Worm (Caenorhabditis elegans) whole organism, L1 larva: ENCODE results near the gene C06H5.14.
"Not testable (repeated sequence)": the region's sequence is repeated elsewhere in the genome, so short reads cannot be mapped to it uniquely, and the experiment has no call there.

Source experiments
- C16A3.4 ChIP-seq: fragments of 150-350 bp; optimal IDR thresholded peaks from 2 replicates; lab custom pipeline; 2014; ENCODE audit warnings: missing biosample characterization, missing genetic modification characterization
- C34B4.2 ChIP-seq: sonication (generic microtip); optimal IDR thresholded peaks from 2 replicates; lab custom pipeline; 2017; ENCODE audit warnings: mild to moderate bottlenecking, missing genetic modification characterization, missing compliant biosample characterization
- Y116A8C.19 ChIP-seq: sonication (generic microtip); optimal IDR thresholded peaks from 2 replicates; lab custom pipeline; 2016; ENCODE audit warnings: missing compliant biosample characterization, missing genetic modification characterization, borderline replicate concordance
- aly-2 ChIP-seq: fragments of 150-350 bp; optimal IDR thresholded peaks from 2 replicates; lab custom pipeline; 2014; ENCODE audit warnings: missing biosample characterization, missing genetic modification characterization
- ama-1 ChIP-seq: fragments of 150-350 bp; optimal IDR thresholded peaks from 2 replicates; lab custom pipeline; 2014
- blmp-1 ChIP-seq: fragments of 150-350 bp; optimal IDR thresholded peaks from 2 replicates; lab custom pipeline; 2014; ENCODE audit warnings: missing biosample characterization, missing genetic modification characterization
- ceh-63 ChIP-seq: fragments of 200-800 bp; sonication (Bioruptor generic); optimal IDR thresholded peaks from 2 replicates; lab custom pipeline; 2018; ENCODE audit warnings: mild to moderate bottlenecking, missing genetic modification characterization, missing compliant biosample characterization
- ceh-82 ChIP-seq, 3 experiments: fragments of 150-350 bp in 1 of 3; sonication (generic microtip) in 2 of 3; optimal IDR thresholded peaks; 2 replicates each; lab custom pipeline; 2014 to 2017; ENCODE audit warnings: missing biosample characterization in 3 of 3, missing genetic modification characterization in 3 of 3
- dpl-1 ChIP-seq, 3 experiments: fragments of 150-350 bp in 2 of 3; sonication (generic microtip) in 1 of 3; optimal IDR thresholded peaks; 2 replicates each; lab custom pipeline; 2014 to 2017; ENCODE audit warnings: missing biosample characterization in 3 of 3, missing genetic modification characterization in 3 of 3, missing genetic modification reagents in 3 of 3
- efl-1 ChIP-seq, 4 experiments: fragments of 150-350 bp; optimal IDR thresholded peaks in 3 of 4; peaks in 1 of 4; 1 replicate in 1 of 4; 2 replicates in 3 of 4; lab custom pipeline; 2014; ENCODE audit warnings: missing biosample characterization in 2 of 4, missing genetic modification characterization in 2 of 4, missing genetic modification reagents in 2 of 4
- egl-13 ChIP-seq: sonication (generic microtip); optimal IDR thresholded peaks from 2 replicates; lab custom pipeline; 2016; ENCODE audit warnings: missing genotype, missing genetic modification reagents, missing genetic modification characterization, missing compliant biosample characterization
- ets-5 ChIP-seq: fragments of 200-800 bp; sonication (Bioruptor generic); IDR thresholded peaks from 2 replicates; pipeline ENCODE4 v1.3.6; 2022; ENCODE audit warnings: missing genetic modification characterization, missing compliant biosample characterization
- fkh-10 ChIP-seq: sonication (generic microtip); optimal IDR thresholded peaks from 2 replicates; lab custom pipeline; 2017; ENCODE audit warnings: missing biosample characterization, missing genetic modification reagents, missing genetic modification characterization
- fkh-4 ChIP-seq: sonication (generic microtip); optimal IDR thresholded peaks from 2 replicates; lab custom pipeline; 2016; ENCODE audit warnings: missing compliant biosample characterization, missing genetic modification characterization, borderline replicate concordance
- fos-1 ChIP-seq: fragments of 150-350 bp; optimal IDR thresholded peaks from 2 replicates; lab custom pipeline; 2014; ENCODE audit warnings: missing biosample characterization, missing genetic modification characterization
- grh-1 ChIP-seq: fragments of 200-800 bp; sonication (Bioruptor generic); IDR thresholded peaks from 2 replicates; pipeline ENCODE4 v1.3.6; 2022; ENCODE audit warnings: missing genetic modification reagents, missing genetic modification characterization, missing compliant biosample characterization
- hlh-17 ChIP-seq: fragments of 200-800 bp; sonication (Bioruptor generic); optimal IDR thresholded peaks from 2 replicates; lab custom pipeline; 2018; ENCODE audit warnings: missing genetic modification characterization, mild to moderate bottlenecking, missing compliant biosample characterization, moderate library complexity, borderline replicate concordance
- hpl-2 ChIP-seq: fragments of 150-350 bp; optimal IDR thresholded peaks from 2 replicates; lab custom pipeline; 2014; ENCODE audit warnings: missing biosample characterization, missing genetic modification reagents, missing genetic modification characterization
- jun-1 ChIP-seq: fragments of 150-350 bp; optimal IDR thresholded peaks from 2 replicates; lab custom pipeline; 2014; ENCODE audit warnings: missing biosample characterization, missing genetic modification reagents, missing genetic modification characterization
- lin-15B ChIP-seq: fragments of 150-350 bp; sonication (generic microtip); optimal IDR thresholded peaks from 3 replicates; lab custom pipeline; 2014; ENCODE audit warnings: missing biosample characterization, missing genetic modification characterization
- lin-35 ChIP-seq, 2 experiments: fragments of 150-350 bp; optimal IDR thresholded peaks; 2 replicates each; lab custom pipeline; 2014; ENCODE audit warnings: missing biosample characterization in 2 of 2, missing genetic modification characterization in 2 of 2, missing genetic modification reagents in 2 of 2
- lir-3 ChIP-seq: sonication (generic microtip); optimal IDR thresholded peaks from 2 replicates; lab custom pipeline; 2016; ENCODE audit warnings: mild to moderate bottlenecking, missing genetic modification characterization, moderate library complexity, missing compliant biosample characterization; ENCODE audit not compliant: poor library complexity
- lsy-2 ChIP-seq, 2 experiments: fragments of 150-350 bp; optimal IDR thresholded peaks; 2 replicates each; lab custom pipeline; 2014; ENCODE audit warnings: missing biosample characterization in 2 of 2, missing genetic modification characterization in 2 of 2
- mab-9 ChIP-seq: fragments of 200-800 bp; sonication (Bioruptor generic); IDR thresholded peaks from 2 replicates; pipeline ENCODE4 v1.3.6; 2022; ENCODE audit warnings: missing genetic modification reagents, missing genetic modification characterization, missing compliant biosample characterization
- mdl-1 ChIP-seq, 2 experiments: fragments of 150-350 bp; optimal IDR thresholded peaks; 2 replicates each; lab custom pipeline; 2014 to 2017; ENCODE audit warnings: missing biosample characterization in 2 of 2, missing genetic modification characterization in 2 of 2, inconsistent platforms in 1 of 2
- mef-2 ChIP-seq: fragments of 150-350 bp; optimal IDR thresholded peaks from 2 replicates; lab custom pipeline; 2014; ENCODE audit warnings: missing biosample characterization, missing genetic modification characterization
- mep-1 ChIP-seq: fragments of 150-350 bp; optimal IDR thresholded peaks from 2 replicates; lab custom pipeline; 2014; ENCODE audit warnings: missing biosample characterization, missing genetic modification characterization
- nhr-20 ChIP-seq: sonication (generic microtip); optimal IDR thresholded peaks from 2 replicates; lab custom pipeline; 2016; ENCODE audit warnings: mild to moderate bottlenecking, missing genetic modification characterization, missing compliant biosample characterization
- nhr-28 ChIP-seq: fragments of 150-350 bp; optimal IDR thresholded peaks from 2 replicates; lab custom pipeline; 2014; ENCODE audit warnings: missing biosample characterization, missing genetic modification characterization
- nhr-47 ChIP-seq: sonication (generic microtip); optimal IDR thresholded peaks from 2 replicates; lab custom pipeline; 2016; ENCODE audit warnings: mild to moderate bottlenecking, missing genetic modification characterization, moderate library complexity, missing compliant biosample characterization
- nhr-76 ChIP-seq: sonication (generic microtip); optimal IDR thresholded peaks from 2 replicates; lab custom pipeline; 2017; ENCODE audit warnings: missing biosample characterization, missing genetic modification characterization
- nhr-85 ChIP-seq: sonication (generic microtip); peaks from one replicate; lab custom pipeline; 2016; ENCODE audit warnings: missing genetic modification characterization, inconsistent platforms, missing compliant biosample characterization
- nhr-90 ChIP-seq: sonication (generic microtip); optimal IDR thresholded peaks from 2 replicates; lab custom pipeline; 2016; ENCODE audit warnings: mild to moderate bottlenecking, missing genetic modification characterization, missing compliant biosample characterization; ENCODE audit not compliant: poor library complexity
- pag-3 ChIP-seq: sonication (generic microtip); optimal IDR thresholded peaks from 2 replicates; lab custom pipeline; 2017; ENCODE audit warnings: missing genetic modification characterization, mild to moderate bottlenecking, missing compliant biosample characterization, antibody characterized with exemption, borderline replicate concordance; ENCODE audit not compliant: insufficient read depth
- pax-3 ChIP-seq: fragments of 200-800 bp; sonication (Bioruptor generic); optimal IDR thresholded peaks from 2 replicates; lab custom pipeline; 2018; ENCODE audit warnings: mild to moderate bottlenecking, missing genetic modification characterization, moderate library complexity, missing compliant biosample characterization
- pqm-1 ChIP-seq: sonication (generic microtip); optimal IDR thresholded peaks from 3 replicates; lab custom pipeline; 2017; ENCODE audit warnings: missing biosample characterization, missing genetic modification characterization
- skn-1 ChIP-seq: fragments of 150-350 bp; optimal IDR thresholded peaks from 2 replicates; lab custom pipeline; 2014; ENCODE audit warnings: missing biosample characterization, missing genetic modification characterization
- snpc-4 ChIP-seq: fragments of 150-350 bp; optimal IDR thresholded peaks from 2 replicates; lab custom pipeline; 2014; ENCODE audit warnings: missing biosample characterization, missing genetic modification characterization
- sup-37 ChIP-seq: fragments of 200-800 bp; sonication (Bioruptor generic); optimal IDR thresholded peaks from 2 replicates; lab custom pipeline; 2018; ENCODE audit warnings: mild to moderate bottlenecking, missing genetic modification characterization, missing compliant biosample characterization
- tlp-1 ChIP-seq: fragments of 150-350 bp; optimal IDR thresholded peaks from 2 replicates; lab custom pipeline; 2014; ENCODE audit warnings: missing biosample characterization, missing genetic modification characterization
- unc-30 ChIP-seq: sonication (generic microtip); optimal IDR thresholded peaks from 2 replicates; lab custom pipeline; 2017; ENCODE audit warnings: missing biosample characterization, missing genetic modification characterization
- unc-62 ChIP-seq: fragments of 150-350 bp; optimal IDR thresholded peaks from 2 replicates; lab custom pipeline; 2014; ENCODE audit warnings: missing biosample characterization, missing genetic modification reagents, missing genetic modification characterization
- unc-98 ChIP-seq: fragments of 200-800 bp; sonication (Bioruptor generic); IDR thresholded peaks from 2 replicates; pipeline ENCODE4 v1.3.6; 2022; ENCODE audit warnings: missing genetic modification characterization, missing compliant biosample characterization
- vab-15 ChIP-seq: sonication (generic microtip); optimal IDR thresholded peaks from 2 replicates; lab custom pipeline; 2017; ENCODE audit warnings: missing genotype, mild to moderate bottlenecking, missing genetic modification characterization, missing compliant biosample characterization
- xbp-1 ChIP-seq: sonication (generic microtip); optimal IDR thresholded peaks from 2 replicates; lab custom pipeline; 2016; ENCODE audit warnings: missing genetic modification characterization, missing compliant biosample characterization
- zip-4 ChIP-seq: fragments of 200-800 bp; sonication (Bioruptor generic); optimal IDR thresholded peaks from 2 replicates; lab custom pipeline; 2018; ENCODE audit warnings: mild to moderate bottlenecking, missing genetic modification characterization, moderate library complexity, missing compliant biosample characterization
- ztf-4 ChIP-seq: fragments of 150-350 bp; optimal IDR thresholded peaks from 2 replicates; lab custom pipeline; 2014; ENCODE audit warnings: missing biosample characterization, missing genetic modification characterization

C06H5.14 gene

ce11 chrV:17903829-17904228 lies at the start of gene C06H5.14:
C06H5.14 (plus strand) TSS chrV:17904129.
- not testable (repeated sequence) for TF ChIP-seq pqm-1 (tag; lab: Kevin White, UChicago); unc-98 (GFP tag; lab: Robert Waterston, UW); egl-13 (tag; lab: Kevin White, UChicago)

ce11 chrV:17855889-17856288 lies 48.0 kb upstream of the C06H5.14 start, which contains the start of gene tcc-1:
tcc-1 (minus strand) TSS chrV:17855989.
- no peak for TF ChIP-seq aly-2 (tag; lab: Kevin White, UChicago)
- no peak for TF ChIP-seq C16A3.4 (tag; lab: Kevin White, UChicago)
- no peak for TF ChIP-seq snpc-4 (tag; lab: Kevin White, UChicago)
- no peak for TF ChIP-seq ceh-82 (tag; optimal IDR thresholded peaks at IDR 0.05; lab: Kevin White, UChicago)
- TF ChIP-seq Y116A8C.19, result no peak
- TF ChIP-seq pax-3, result no peak
- TF ChIP-seq jun-1 (tag; lab: Kevin White, UChicago), result no peak
- TF ChIP-seq lir-3 (tag; lab: Kevin White, UChicago), result no peak

- TF ChIP-seq ztf-4 (tag; lab: Kevin White, UChicago), result peak; percentile 86
- TF ChIP-seq nhr-20 (tag; lab: Kevin White, UChicago), result peak; percentile 82
- no peak for TF ChIP-seq mab-9 (GFP tag; lab: Robert Waterston, UW)
- TF ChIP-seq fos-1 (tag; lab: Kevin White, UChicago), result peak; percentile 78
- no peak for TF ChIP-seq hlh-17
- peak; percentile 43 to 68 for TF ChIP-seq mdl-1 (tag; optimal IDR thresholded peaks at IDR 0.05; lab: Kevin White, UChicago)
- TF ChIP-seq sup-37 (GFP tag; lab: Kevin White, UChicago), result peak; percentile 3
- no peak for TF ChIP-seq lir-3 (tag; lab: Kevin White, UChicago)
- TF ChIP-seq lin-35 (GFP tag; optimal IDR thresholded peaks at IDR 0.05; lab: Kevin White, UChicago), result peak; percentile 77 to 81
- TF ChIP-seq mep-1 (tag; lab: Kevin White, UChicago), result peak; percentile 84
- TF ChIP-seq tlp-1, result no peak
- TF ChIP-seq unc-98 (GFP tag; lab: Robert Waterston, UW), result no peak
- peak; percentile 47 for TF ChIP-seq fkh-10 (GFP tag; lab: Kevin White, UChicago)
- TF ChIP-seq unc-62 (GFP tag; lab: Kevin White, UChicago), result no peak
- TF ChIP-seq aly-2 (tag; lab: Kevin White, UChicago), result no peak
- peak; percentile 62 for TF ChIP-seq lin-15B
- peak; percentile 63 for TF ChIP-seq nhr-90
- TF ChIP-seq C16A3.4 (tag; lab: Kevin White, UChicago), result peak; percentile 45
- no peak for TF ChIP-seq pag-3 (tag; lab: Kevin White, UChicago)
- peak; percentile 77 for TF ChIP-seq nhr-85
- TF ChIP-seq grh-1, result no peak
- TF ChIP-seq blmp-1 (tag; lab: Kevin White, UChicago), result peak; percentile 13
- TF ChIP-seq xbp-1 (tag; lab: Kevin White, UChicago), result peak; percentile 73
- TF ChIP-seq C34B4.2 (tag; lab: Kevin White, UChicago), result no peak
- no peak for TF ChIP-seq skn-1
- TF ChIP-seq jun-1 (tag; lab: Kevin White, UChicago), result peak; percentile 24
- TF ChIP-seq ets-5 (GFP tag; lab: Robert Waterston, UW), result no peak
- no peak for TF ChIP-seq unc-30 (tag; lab: Kevin White, UChicago)
- no peak for TF ChIP-seq ceh-63
- no peak for TF ChIP-seq Y116A8C.19
- peak; percentile 56 to 69 (median 66) for TF ChIP-seq dpl-1 (GFP tag; optimal IDR thresholded peaks at IDR 0.05; lab: Kevin White, UChicago)
- no peak for TF ChIP-seq fkh-4 (tag; lab: Kevin White, UChicago)
- TF ChIP-seq nhr-47 (tag; lab: Kevin White, UChicago), result peak; percentile 92
- peak; percentile 64 for TF ChIP-seq mef-2 (tag; lab: Kevin White, UChicago)
- TF ChIP-seq lsy-2 (tag; optimal IDR thresholded peaks at IDR 0.05; lab: Kevin White, UChicago), result peak; percentile 78 to 85
- TF ChIP-seq hpl-2 (GFP tag; lab: Kevin White, UChicago), result no peak
- TF ChIP-seq efl-1 (optimal IDR thresholded peaks at IDR 0.05; lab: Kevin White, UChicago), result peak; percentile 82 to 95
- peak; percentile 60 to 96 for TF ChIP-seq efl-1 (GFP tag; optimal IDR thresholded peaks at IDR 0.05 in 1 of 2; lab: Kevin White, UChicago)
- peak; percentile 26 for TF ChIP-seq zip-4
- no peak for TF ChIP-seq vab-15
- TF ChIP-seq nhr-76 (tag; lab: Kevin White, UChicago), result no peak
- TF ChIP-seq ama-1, result peak; percentile 41
- TF ChIP-seq nhr-28 (tag; lab: Kevin White, UChicago), result no peak
- peak; percentile 59 for TF ChIP-seq pax-3
Measured at ce11 chrV:17857901-17858300, 46.0 kb upstream of the C06H5.14 start.
